Worm (Caenorhabditis elegans) whole organism, L3 larva: ENCODE data around the gene pifk-1.

ENCODE experiments used
- elt-3 ChIP-seq, 3 experiments: fragments of 150-350 bp in 1 of 3; sonication (generic microtip) in 2 of 3; optimal IDR thresholded peaks; 2 replicates in 2 of 3; 4 replicates in 1 of 3; lab custom pipeline; 2014 to 2017; ENCODE audit warnings: missing biosample characterization in 3 of 3, missing genetic modification characterization in 3 of 3
- snpc-4 ChIP-seq: fragments of 150-350 bp; optimal IDR thresholded peaks from 2 replicates; lab custom pipeline; 2014; ENCODE audit warnings: missing biosample characterization, missing genetic modification characterization
- tbx-2 ChIP-seq: sonication (generic microtip); optimal IDR thresholded peaks from 2 replicates; lab custom pipeline; 2016; ENCODE audit warnings: mild to moderate bottlenecking, missing genetic modification characterization, missing compliant biosample characterization
- unc-39 ChIP-seq: sonication (generic microtip); optimal IDR thresholded peaks from 4 replicates; lab custom pipeline; 2017; ENCODE audit warnings: missing biosample characterization, missing genetic modification characterization
- ztf-11 ChIP-seq: fragments of 150-350 bp; optimal IDR thresholded peaks from 2 replicates; lab custom pipeline; 2014; ENCODE audit warnings: missing biosample characterization, missing genetic modification characterization

- TF ChIP-seq tbx-2 (tag; lab: Kevin White, UChicago) (no peak), snpc-4 (tag; lab: Kevin White, UChicago) (no peak), unc-39 (tag; lab: Kevin White, UChicago) (no peak), elt-3 (tag; optimal IDR thresholded peaks at IDR 0.05; lab: Kevin White, UChicago) (no peak), ztf-11 (tag; lab: Kevin White, UChicago) (no peak)
Measured at ce11 chrX:948783-949182, 24.5 kb upstream of the pifk-1 start, which contains the start of gene sms-2.
